Worm (Caenorhabditis elegans) whole organism, young adult: ENCODE measurements around the gene ndc-80.

ENCODE experiments used
- B0035.1 ChIP-seq: sonication (generic microtip); optimal IDR thresholded peaks from 2 replicates; lab custom pipeline; 2016; ENCODE audit warnings: missing genetic modification characterization, mild to moderate bottlenecking, missing compliant biosample characterization, missing genotype, missing genetic modification reagents
- C17E4.6 ChIP-seq: fragments of 200-800 bp; sonication (Bioruptor generic); IDR thresholded peaks from 2 replicates; pipeline ENCODE4 v1.3.6; 2022; ENCODE audit warnings: missing genetic modification reagents, missing genetic modification characterization, missing compliant biosample characterization
- D2030.7 ChIP-seq: fragments of 200-800 bp; sonication (Bioruptor generic); IDR thresholded peaks from 2 replicates; pipeline ENCODE4 v1.3.6; 2022; ENCODE audit warnings: missing genetic modification reagents, missing genetic modification characterization, missing compliant biosample characterization
- F10E7.11 ChIP-seq: sonication (generic microtip); optimal IDR thresholded peaks from 2 replicates; lab custom pipeline; 2017; ENCODE audit warnings: mild to moderate bottlenecking, missing genetic modification characterization, moderate library complexity, missing compliant biosample characterization
- F22D6.2 ChIP-seq: sonication (generic microtip); optimal IDR thresholded peaks from 2 replicates; lab custom pipeline; 2016; ENCODE audit warnings: mild to moderate bottlenecking, missing genetic modification characterization, missing compliant biosample characterization
- F55B11.4 ChIP-seq: sonication (generic microtip); optimal IDR thresholded peaks from 2 replicates; lab custom pipeline; 2016; ENCODE audit warnings: missing compliant biosample characterization, missing genetic modification characterization, borderline replicate concordance; ENCODE audit not compliant: insufficient read depth
- F57A8.1 ChIP-seq: fragments of 200-800 bp; sonication (Bioruptor generic); optimal IDR thresholded peaks from 2 replicates; lab custom pipeline; 2018; ENCODE audit warnings: mild to moderate bottlenecking, missing genetic modification characterization, moderate library complexity, missing compliant biosample characterization
- T07F8.4 ChIP-seq: sonication (generic microtip); optimal IDR thresholded peaks from 2 replicates; lab custom pipeline; 2016; ENCODE audit warnings: mild to moderate bottlenecking, missing genetic modification characterization, moderate library complexity, missing compliant biosample characterization
- T26A5.8 ChIP-seq: sonication (generic microtip); optimal IDR thresholded peaks from 2 replicates; lab custom pipeline; 2016; ENCODE audit warnings: missing genetic modification characterization, missing compliant biosample characterization
- Y53F4B.3 ChIP-seq: fragments of 200-800 bp; sonication (Bioruptor generic); IDR thresholded peaks from 2 replicates; pipeline ENCODE4 v1.3.6; 2022; ENCODE audit warnings: missing genetic modification reagents, missing genetic modification characterization, missing compliant biosample characterization
- Y53G8AR.9 ChIP-seq: fragments of 200-800 bp; sonication (Bioruptor generic); conservative IDR thresholded peaks from 2 replicates; pipeline ENCODE4 v1.3.6; 2022; ENCODE audit warnings: missing genetic modification reagents, missing genetic modification characterization, missing compliant biosample characterization
- Y56A3A.18 ChIP-seq: fragments of 200-800 bp; sonication (Bioruptor generic); IDR thresholded peaks from 2 replicates; pipeline ENCODE4 v1.3.6; 2022; ENCODE audit warnings: missing genetic modification reagents, missing genetic modification characterization, missing compliant biosample characterization
- Y79H2A.3 ChIP-seq: fragments of 200-800 bp; sonication (Bioruptor generic); conservative IDR thresholded peaks from 2 replicates; pipeline ENCODE4 v1.3.6; 2022; ENCODE audit warnings: missing genetic modification reagents, missing genetic modification characterization, missing compliant biosample characterization
- ZK185.1 ChIP-seq: sonication (generic microtip); optimal IDR thresholded peaks from 2 replicates; lab custom pipeline; 2016; ENCODE audit warnings: mild to moderate bottlenecking, missing genetic modification characterization, missing compliant biosample characterization; ENCODE audit not compliant: poor library complexity, severe bottlenecking
- ama-1 ChIP-seq, 3 experiments: fragments of 150-350 bp in 1 of 3; sonication (generic microtip) in 2 of 3; optimal IDR thresholded peaks; 2 replicates each; lab custom pipeline; 2014 to 2018; ENCODE audit warnings: missing biosample characterization in 2 of 3, missing genetic modification characterization in 2 of 3, missing genetic modification reagents in 2 of 3
- aptf-2 ChIP-seq: fragments of 200-800 bp; sonication (Bioruptor generic); conservative IDR thresholded peaks from 2 replicates; pipeline ENCODE4 v1.3.6; 2022; ENCODE audit warnings: missing genetic modification reagents, missing genetic modification characterization, missing compliant biosample characterization
- aptf-3 ChIP-seq: fragments of 200-800 bp; sonication (Bioruptor generic); IDR thresholded peaks from 2 replicates; pipeline ENCODE4 v1.3.6; 2022; ENCODE audit warnings: missing genetic modification characterization, missing compliant biosample characterization
- attf-3 ChIP-seq: fragments of 200-800 bp; sonication (Bioruptor generic); conservative IDR thresholded peaks from 2 replicates; pipeline ENCODE4 v1.3.6; 2022; ENCODE audit warnings: missing genetic modification reagents, missing genetic modification characterization, missing compliant biosample characterization
- bed-1 ChIP-seq: fragments of 200-800 bp; sonication (Bioruptor generic); IDR thresholded peaks from 2 replicates; pipeline ENCODE4 v1.3.6; 2022; ENCODE audit warnings: missing genetic modification reagents, missing genetic modification characterization, missing compliant biosample characterization
- cebp-2 ChIP-seq: fragments of 200-800 bp; sonication (Bioruptor generic); IDR thresholded peaks from 2 replicates; pipeline ENCODE4 v1.3.6; 2022; ENCODE audit warnings: missing genetic modification characterization, missing compliant biosample characterization
- ceh-100 ChIP-seq: fragments of 200-800 bp; sonication (Bioruptor generic); IDR thresholded peaks from 2 replicates; pipeline ENCODE4 v1.3.6; 2022; ENCODE audit warnings: missing genetic modification reagents, missing genetic modification characterization, missing compliant biosample characterization
- ceh-27 ChIP-seq: fragments of 200-800 bp; sonication (Bioruptor generic); optimal IDR thresholded peaks from 2 replicates; lab custom pipeline; 2018; ENCODE audit warnings: mild to moderate bottlenecking, missing genetic modification characterization, moderate library complexity, missing compliant biosample characterization
- ceh-58 ChIP-seq: fragments of 200-800 bp; sonication (Bioruptor generic); IDR thresholded peaks from 2 replicates; pipeline ENCODE4 v1.3.6; 2022; ENCODE audit warnings: missing genetic modification characterization, missing compliant biosample characterization
- die-1 ChIP-seq: sonication (generic microtip); optimal IDR thresholded peaks from 2 replicates; lab custom pipeline; 2016; ENCODE audit warnings: missing genotype, mild to moderate bottlenecking, missing genetic modification characterization, missing compliant biosample characterization
- dox-1 ChIP-seq: fragments of 200-800 bp; sonication (Bioruptor generic); IDR thresholded peaks from 2 replicates; pipeline ENCODE4 v1.3.6; 2022; ENCODE audit warnings: missing genetic modification reagents, missing genetic modification characterization, missing compliant biosample characterization
- dpff-1 ChIP-seq: sonication (generic microtip); optimal IDR thresholded peaks from 2 replicates; lab custom pipeline; 2017; ENCODE audit warnings: mild to moderate bottlenecking, missing genetic modification characterization, missing compliant biosample characterization
- dpl-1 ChIP-seq: fragments of 150-350 bp; optimal IDR thresholded peaks from 2 replicates; lab custom pipeline; 2014; ENCODE audit warnings: missing biosample characterization, missing genetic modification reagents, missing genetic modification characterization
- egl-44 ChIP-seq: fragments of 200-800 bp; sonication (Bioruptor generic); IDR thresholded peaks from 2 replicates; pipeline ENCODE4 v1.3.6; 2022; ENCODE audit warnings: missing genetic modification reagents, missing genetic modification characterization, missing compliant biosample characterization
- gei-17 ChIP-seq: fragments of 200-800 bp; sonication (Bioruptor generic); optimal IDR thresholded peaks from 2 replicates; lab custom pipeline; 2018; ENCODE audit warnings: mild to moderate bottlenecking, missing genetic modification characterization, missing compliant biosample characterization
- madf-10 ChIP-seq: sonication (generic microtip); optimal IDR thresholded peaks from 2 replicates; lab custom pipeline; 2016; ENCODE audit warnings: mild to moderate bottlenecking, missing genetic modification characterization, missing compliant biosample characterization
- madf-6 ChIP-seq: fragments of 200-800 bp; sonication (Bioruptor generic); IDR thresholded peaks from 2 replicates; pipeline ENCODE4 v1.3.6; 2022; ENCODE audit warnings: missing genetic modification reagents, missing genetic modification characterization, missing compliant biosample characterization
- nfya-1 ChIP-seq: sonication (generic microtip); optimal IDR thresholded peaks from 2 replicates; lab custom pipeline; 2017; ENCODE audit warnings: antibody characterized with exemption, missing compliant biosample characterization, missing genetic modification characterization, borderline replicate concordance; ENCODE audit not compliant: insufficient read depth
- nfya-2 ChIP-seq: fragments of 200-800 bp; sonication (Bioruptor generic); IDR thresholded peaks from 2 replicates; pipeline ENCODE4 v1.3.6; 2022; ENCODE audit warnings: missing genetic modification reagents, missing genetic modification characterization, missing compliant biosample characterization
- nhr-179 ChIP-seq: sonication (generic microtip); optimal IDR thresholded peaks from 2 replicates; lab custom pipeline; 2016; ENCODE audit warnings: mild to moderate bottlenecking, missing genetic modification characterization, missing compliant biosample characterization
- nhr-27 ChIP-seq: fragments of 200-800 bp; sonication (Bioruptor generic); optimal IDR thresholded peaks from 2 replicates; lab custom pipeline; 2018; ENCODE audit warnings: mild to moderate bottlenecking, missing genetic modification characterization, moderate library complexity, missing compliant biosample characterization
- somi-1 ChIP-seq: fragments of 200-800 bp; sonication (Bioruptor generic); optimal IDR thresholded peaks from 2 replicates; lab custom pipeline; 2018; ENCODE audit warnings: mild to moderate bottlenecking, missing genetic modification characterization, missing compliant biosample characterization
- tbx-9 ChIP-seq: sonication (generic microtip); optimal IDR thresholded peaks from 2 replicates; lab custom pipeline; 2016; ENCODE audit warnings: borderline replicate concordance, missing genetic modification characterization, inconsistent platforms, missing compliant biosample characterization
- tlf-1 ChIP-seq: fragments of 200-800 bp; sonication (Bioruptor generic); optimal IDR thresholded peaks from 2 replicates; lab custom pipeline; 2018; ENCODE audit warnings: mild to moderate bottlenecking, missing genetic modification characterization, missing compliant biosample characterization
- unc-130 ChIP-seq: sonication (generic microtip); optimal IDR thresholded peaks from 2 replicates; lab custom pipeline; 2016; ENCODE audit warnings: missing genetic modification reagents, missing genetic modification characterization, missing compliant biosample characterization
- ztf-3 ChIP-seq: fragments of 200-800 bp; sonication (Bioruptor generic); optimal IDR thresholded peaks from 2 replicates; lab custom pipeline; 2018; ENCODE audit warnings: mild to moderate bottlenecking, missing genetic modification characterization, missing compliant biosample characterization
- ztf-6 ChIP-seq: fragments of 200-800 bp; sonication (Bioruptor generic); IDR thresholded peaks from 2 replicates; pipeline ENCODE4 v1.3.6; 2022; ENCODE audit warnings: missing genetic modification reagents, missing genetic modification characterization, missing compliant biosample characterization

ndc-80 gene

ce11 chrIV:10065159-10065558 is 20.8 kb upstream of the ndc-80 start (continued):
- TF ChIP-seq ztf-3 (GFP tag; lab: Kevin White, UChicago): no peak
- TF ChIP-seq, all 124 proteins: peak for 0

- TF ChIP-seq T07F8.4 (tag; lab: Kevin White, UChicago) (no peak), dox-1 (GFP tag; lab: Robert Waterston, UW) (no peak), ztf-3 (GFP tag; lab: Kevin White, UChicago) (no peak), bed-1 (GFP tag; lab: Robert Waterston, UW) (no peak), F22D6.2 (tag; lab: Kevin White, UChicago) (no peak), gei-17 (GFP tag; lab: Kevin White, UChicago) (no peak), Y53F4B.3 (GFP tag; lab: Robert Waterston, UW) (no peak), ceh-58 (GFP tag; lab: Robert Waterston, UW) (no peak), tbx-9 (no peak), unc-130 (GFP tag; lab: Kevin White, UChicago) (no peak), Y53G8AR.9 (GFP tag; lab: Robert Waterston, UW) (no peak), nhr-27 (no peak), C17E4.6 (GFP tag; lab: Robert Waterston, UW) (no peak), ceh-27 (GFP tag; lab: Kevin White, UChicago) (no peak)
These were observed 19.5 kb upstream of the ndc-80 start for ce11 chrIV:10066456-10066855.

- TF ChIP-seq somi-1 (GFP tag; lab: Kevin White, UChicago) (no peak), madf-10 (tag; lab: Kevin White, UChicago) (no peak), F57A8.1 (no peak), T26A5.8 (tag; lab: Kevin White, UChicago) (no peak), dpff-1 (tag; lab: Kevin White, UChicago) (no peak), ZK185.1 (tag; lab: Kevin White, UChicago) (no peak), egl-44 (no peak), Y79H2A.3 (no peak), B0035.1 (tag; lab: Kevin White, UChicago) (no peak), nhr-179 (no peak), die-1 (tag; lab: Kevin White, UChicago) (no peak), tlf-1 (no peak)
These were observed 18.4 kb upstream of the ndc-80 start, which contains the start of gene cwn-2 for ce11 chrIV:10067541-10067940. Gene cwn-2 (plus strand): TSS chrIV:10067816.

- no peak for TF ChIP-seq ama-1 (optimal IDR thresholded peaks at IDR 0.05; lab: Kevin White, UChicago)
- no peak for TF ChIP-seq ama-1 (GFP tag; optimal IDR thresholded peaks at IDR 0.05; lab: Kevin White, UChicago)
- TF ChIP-seq ZK185.1 (tag; lab: Kevin White, UChicago): no peak
- no peak for TF ChIP-seq ceh-100 (GFP tag; lab: Robert Waterston, UW)
- no peak for TF ChIP-seq aptf-3
- no peak for TF ChIP-seq dox-1 (GFP tag; lab: Robert Waterston, UW)
- no peak for TF ChIP-seq nhr-179
- TF ChIP-seq dpl-1 (GFP tag; lab: Kevin White, UChicago): no peak
- no peak for TF ChIP-seq F55B11.4 (tag; lab: Kevin White, UChicago)
- no peak for TF ChIP-seq cebp-2
- TF ChIP-seq C17E4.6 (GFP tag; lab: Robert Waterston, UW): no peak
- no peak for TF ChIP-seq madf-6 (GFP tag; lab: Robert Waterston, UW)
- no peak for TF ChIP-seq attf-3 (GFP tag; lab: Robert Waterston, UW)
- TF ChIP-seq ztf-6: no peak
- no peak for TF ChIP-seq nfya-1 (tag; lab: Kevin White, UChicago)
- no peak for TF ChIP-seq F10E7.11 (tag; lab: Kevin White, UChicago)
- no peak for TF ChIP-seq D2030.7 (GFP tag; lab: Robert Waterston, UW)
- TF ChIP-seq nfya-2 (GFP tag; lab: Robert Waterston, UW): no peak
- TF ChIP-seq aptf-2 (GFP tag; lab: Robert Waterston, UW): no peak
- no peak for TF ChIP-seq Y56A3A.18
These were observed 17.7 kb upstream of the ndc-80 start for ce11 chrIV:10068266-10068665.
